Worm (Caenorhabditis elegans): ENCODE results near the gene let-70.

DNA sequence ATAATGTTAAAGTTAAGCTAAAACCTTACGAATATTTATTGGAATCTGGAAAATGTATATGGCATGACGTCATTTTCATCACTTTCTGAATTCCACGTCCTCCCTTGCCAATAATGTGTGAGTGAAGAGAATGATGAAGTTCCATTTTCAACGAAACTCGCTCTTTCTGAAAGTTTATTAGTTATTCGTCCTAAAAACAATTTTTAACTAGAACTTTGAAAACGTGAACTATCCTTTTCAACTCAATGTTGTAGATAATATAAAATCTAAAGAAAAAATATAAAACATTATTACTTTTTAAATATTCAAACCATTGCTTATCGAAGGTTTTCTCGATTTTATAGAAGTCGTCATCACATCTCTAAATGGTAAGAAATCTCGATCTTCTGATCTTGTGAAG lies 7.5 kb upstream of the let-70 start, which contains the start of gene M7.7:
- no peak for TF ChIP-seq unc-39 (tag; optimal IDR thresholded peaks at IDR 0.05)
- TF ChIP-seq hif-1 (tag; optimal IDR thresholded peaks at IDR 0.05) = no peak
- no peak for TF ChIP-seq zfp-2 (tag; optimal IDR thresholded peaks at IDR 0.05)
- TF ChIP-seq T26A8.4 (GFP tag; IDR thresholded peaks at IDR 0.05) = no peak
- TF ChIP-seq zag-1 (tag; optimal IDR thresholded peaks at IDR 0.05) = no peak
- TF ChIP-seq arid-1 (GFP tag; conservative IDR thresholded peaks at IDR 0.05) = no peak
- no peak for TF ChIP-seq daf-16 (GFP tag; optimal IDR thresholded peaks at IDR 0.05)
- TF ChIP-seq daf-16 (tag; optimal IDR thresholded peaks at IDR 0.05) = no peak
- TF ChIP-seq egl-27 (tag; optimal IDR thresholded peaks at IDR 0.05) = no peak

All from whole organism, L4 larva.